Worm (Caenorhabditis elegans) whole organism, L2 larva: ENCODE results near the gene F21C10.10.
A peak's percentile ranks its signal among the peaks of the same experiment; 100 is the strongest.

Experiments
- R02D3.7 ChIP-seq: fragments of 150-350 bp; optimal IDR thresholded peaks from 2 replicates; lab custom pipeline; 2014; ENCODE audit warnings: missing biosample characterization, missing genetic modification characterization
- aly-2 ChIP-seq: fragments of 150-350 bp; optimal IDR thresholded peaks from 2 replicates; lab custom pipeline; 2014; ENCODE audit warnings: missing biosample characterization, missing genetic modification characterization
- elt-3 ChIP-seq: sonication (generic microtip); optimal IDR thresholded peaks from 2 replicates; lab custom pipeline; 2017; ENCODE audit warnings: missing biosample characterization, missing genetic modification characterization
- fos-1 ChIP-seq: fragments of 150-350 bp; optimal IDR thresholded peaks from 2 replicates; lab custom pipeline; 2014; ENCODE audit warnings: missing biosample characterization, missing genetic modification characterization
- gmeb-1 ChIP-seq: fragments of 150-350 bp; optimal IDR thresholded peaks from 2 replicates; lab custom pipeline; 2014; ENCODE audit warnings: missing biosample characterization, missing genetic modification characterization
- lin-11 ChIP-seq: fragments of 150-350 bp; sonication (generic microtip); optimal IDR thresholded peaks from 2 replicates; lab custom pipeline; 2014; ENCODE audit warnings: missing biosample characterization, missing genetic modification characterization, inconsistent platforms, mixed read lengths
- mbf-1 ChIP-seq: sonication (generic microtip); optimal IDR thresholded peaks from 2 replicates; lab custom pipeline; 2017; ENCODE audit warnings: missing biosample characterization, missing genetic modification characterization
- mdl-1 ChIP-seq, 2 experiments: fragments of 150-350 bp in 1 of 2; sonication (generic microtip) in 1 of 2; optimal IDR thresholded peaks; 2 replicates each; lab custom pipeline; 2017; ENCODE audit warnings: missing biosample characterization in 2 of 2, missing genetic modification characterization in 2 of 2
- nhr-10 ChIP-seq: sonication (generic microtip); optimal IDR thresholded peaks from 2 replicates; lab custom pipeline; 2017; ENCODE audit warnings: missing biosample characterization, missing genetic modification characterization
- nhr-21 ChIP-seq: fragments of 150-350 bp; optimal IDR thresholded peaks from 2 replicates; lab custom pipeline; 2014; ENCODE audit warnings: missing biosample characterization, missing genetic modification characterization
- nhr-237 ChIP-seq: fragments of 150-350 bp; optimal IDR thresholded peaks from 2 replicates; lab custom pipeline; 2014; ENCODE audit warnings: missing biosample characterization, missing genetic modification characterization
- nhr-25 ChIP-seq: fragments of 150-350 bp; sonication (generic microtip); optimal IDR thresholded peaks from 3 replicates; lab custom pipeline; 2014; ENCODE audit warnings: missing biosample characterization, missing genetic modification characterization
- nhr-77 ChIP-seq: fragments of 150-350 bp; optimal IDR thresholded peaks from 2 replicates; lab custom pipeline; 2014; ENCODE audit warnings: missing biosample characterization, missing genetic modification characterization
- peb-1 ChIP-seq: fragments of 150-350 bp; optimal IDR thresholded peaks from 2 replicates; lab custom pipeline; 2014; ENCODE audit warnings: missing biosample characterization, missing genetic modification characterization
- sma-3 ChIP-seq: sonication (generic microtip); optimal IDR thresholded peaks from 2 replicates; lab custom pipeline; 2016; ENCODE audit warnings: missing genetic modification reagents, missing genetic modification characterization, missing compliant biosample characterization
- sma-9 ChIP-seq, 2 experiments: fragments of 150-350 bp in 1 of 2; sonication (generic microtip) in 1 of 2; optimal IDR thresholded peaks; 2 replicates each; lab custom pipeline; 2014 to 2016; ENCODE audit warnings: missing genetic modification characterization in 2 of 2, mild to moderate bottlenecking in 1 of 2, missing biosample characterization in 1 of 2, missing compliant biosample characterization in 1 of 2, missing genetic modification reagents in 1 of 2, moderate library complexity in 1 of 2

F21C10.10 gene

ce11 chrV:9143896-9144295 is 47.8 kb downstream of the F21C10.10 start:
- TF ChIP-seq sma-3 (peak; percentile 31), R02D3.7 (no peak), nhr-10 (tag; lab: Kevin White, UChicago) (no peak), elt-3 (no peak), sma-9 (GFP tag; optimal IDR thresholded peaks at IDR 0.05; lab: Kevin White, UChicago) (peak; percentile 60), sma-9 (tag; optimal IDR thresholded peaks at IDR 0.05; lab: Kevin White, UChicago) (no peak), nhr-237 (tag; lab: Kevin White, UChicago) (no peak), nhr-77 (tag; lab: Kevin White, UChicago) (no peak), peb-1 (no peak), nhr-21 (tag; lab: Kevin White, UChicago) (peak; percentile 33), nhr-25 (tag; lab: Kevin White, UChicago) (no peak), lin-11 (tag; lab: Kevin White, UChicago) (no peak), mdl-1 (tag; optimal IDR thresholded peaks at IDR 0.05; lab: Kevin White, UChicago) (no peak)
- TF ChIP-seq, all 48 proteins: peak for 3

- no peak for TF ChIP-seq mbf-1
- TF ChIP-seq sma-9 (GFP tag; optimal IDR thresholded peaks at IDR 0.05; lab: Kevin White, UChicago): peak; percentile 2
- no peak for TF ChIP-seq sma-9 (tag; optimal IDR thresholded peaks at IDR 0.05; lab: Kevin White, UChicago)
- peak; percentile 22 for TF ChIP-seq gmeb-1 (tag; lab: Kevin White, UChicago)
- TF ChIP-seq fos-1: peak; percentile 16
- TF ChIP-seq aly-2 (tag; lab: Kevin White, UChicago): no peak
Measured at ce11 chrV:9146196-9146595, 50.1 kb downstream of the F21C10.10 start.
